Worm (Caenorhabditis elegans): ENCODE measurements around the gene T16G1.9.

DNA sequence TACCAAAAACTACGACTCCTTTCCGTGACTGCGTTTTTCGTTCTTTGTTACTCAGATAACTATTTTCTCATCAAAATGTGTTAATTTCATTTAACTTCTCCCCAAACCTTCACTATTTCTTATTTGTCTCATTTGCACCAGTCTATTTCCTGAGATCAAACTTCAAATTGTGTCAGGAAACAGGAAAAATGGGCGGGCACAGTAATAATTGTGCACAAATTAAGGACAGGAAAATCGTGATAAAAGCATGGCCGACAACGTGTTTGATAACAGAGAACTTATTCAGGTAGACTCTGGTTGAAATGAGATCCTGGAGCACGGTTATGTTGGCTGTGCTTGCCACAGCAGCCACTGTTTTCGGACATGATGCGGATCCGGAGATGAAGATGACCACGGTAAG, 31.0 kb downstream of the T16G1.9 start, which contains the start of gene lipl-1:
- no peak for TF ChIP-seq Y116A8C.19 (tag; optimal IDR thresholded peaks at IDR 0.05; ENCODE audit: borderline replicate concordance)
- TF ChIP-seq C16A3.4 (tag; optimal IDR thresholded peaks at IDR 0.05) = no peak
- no peak for TF ChIP-seq nhr-11 (tag; optimal IDR thresholded peaks at IDR 0.05)
- no peak for TF ChIP-seq mdl-1 (tag; optimal IDR thresholded peaks at IDR 0.05)
- no peak for TF ChIP-seq egl-13 (tag; optimal IDR thresholded peaks at IDR 0.05)
- no peak for TF ChIP-seq elt-3 (tag; optimal IDR thresholded peaks at IDR 0.05)
- TF ChIP-seq unc-62 (GFP tag; optimal IDR thresholded peaks at IDR 0.05) = no peak
- TF ChIP-seq pqm-1 (tag; optimal IDR thresholded peaks at IDR 0.05) = no peak
- TF ChIP-seq nhr-12 (tag; optimal IDR thresholded peaks at IDR 0.05) = no peak
- no peak for TF ChIP-seq ama-1 (optimal IDR thresholded peaks at IDR 0.05)
- no peak for TF ChIP-seq ceh-82 (tag; optimal IDR thresholded peaks at IDR 0.05)
- TF ChIP-seq unc-86 (tag; optimal IDR thresholded peaks at IDR 0.05) = no peak
- TF ChIP-seq ztf-11 (tag; optimal IDR thresholded peaks at IDR 0.05) = no peak
- no peak for TF ChIP-seq fkh-8 (tag; optimal IDR thresholded peaks at IDR 0.05)

All from whole organism, L1 larva.